Worm (Caenorhabditis elegans) whole organism, L1 larva: Measurements from ENCODE around the gene nucl-1.

Source experiments
- C04F5.9 ChIP-seq: sonication (generic microtip); optimal IDR thresholded peaks from 2 replicates; lab custom pipeline; 2016; ENCODE audit warnings: missing genetic modification characterization, missing compliant biosample characterization
- C34B4.2 ChIP-seq: sonication (generic microtip); optimal IDR thresholded peaks from 2 replicates; lab custom pipeline; 2017; ENCODE audit warnings: mild to moderate bottlenecking, missing genetic modification characterization, missing compliant biosample characterization
- F16B12.6 ChIP-seq: fragments of 150-350 bp; optimal IDR thresholded peaks from 2 replicates; lab custom pipeline; 2014; ENCODE audit warnings: missing biosample characterization, missing genetic modification characterization
- aha-1 ChIP-seq: fragments of 150-350 bp; optimal IDR thresholded peaks from 2 replicates; lab custom pipeline; 2014; ENCODE audit warnings: missing biosample characterization, missing genetic modification characterization
- ama-1 ChIP-seq: fragments of 150-350 bp; optimal IDR thresholded peaks from 2 replicates; lab custom pipeline; 2014
- blmp-1 ChIP-seq: fragments of 150-350 bp; optimal IDR thresholded peaks from 2 replicates; lab custom pipeline; 2014; ENCODE audit warnings: missing biosample characterization, missing genetic modification characterization
- ceh-88 ChIP-seq: fragments of 200-800 bp; sonication (Bioruptor generic); IDR thresholded peaks from 2 replicates; pipeline ENCODE4 v1.3.6; 2022; ENCODE audit warnings: missing genetic modification characterization, missing compliant biosample characterization
- ceh-90 ChIP-seq: sonication (generic microtip); optimal IDR thresholded peaks from 2 replicates; lab custom pipeline; 2016; ENCODE audit warnings: missing genetic modification characterization, missing compliant biosample characterization
- ces-1 ChIP-seq: fragments of 150-350 bp; optimal IDR thresholded peaks from 2 replicates; lab custom pipeline; 2014; ENCODE audit warnings: missing biosample characterization, missing genetic modification reagents, missing genetic modification characterization
- dsc-1 ChIP-seq: sonication (generic microtip); optimal IDR thresholded peaks from 2 replicates; lab custom pipeline; 2016; ENCODE audit warnings: mild to moderate bottlenecking, missing genetic modification characterization, missing compliant biosample characterization
- efl-3 ChIP-seq: fragments of 200-800 bp; sonication (Bioruptor generic); optimal IDR thresholded peaks from 2 replicates; lab custom pipeline; 2018; ENCODE audit warnings: mild to moderate bottlenecking, missing genetic modification characterization, missing compliant biosample characterization
- egl-13 ChIP-seq: sonication (generic microtip); optimal IDR thresholded peaks from 2 replicates; lab custom pipeline; 2016; ENCODE audit warnings: missing genotype, missing genetic modification reagents, missing genetic modification characterization, missing compliant biosample characterization
- elt-2 ChIP-seq: sonication (generic microtip); optimal IDR thresholded peaks from 2 replicates; lab custom pipeline; 2016; ENCODE audit warnings: missing genetic modification characterization, mild to moderate bottlenecking, inconsistent platforms, missing compliant biosample characterization, missing genetic modification reagents
- ets-5 ChIP-seq: fragments of 200-800 bp; sonication (Bioruptor generic); IDR thresholded peaks from 2 replicates; pipeline ENCODE4 v1.3.6; 2022; ENCODE audit warnings: missing genetic modification characterization, missing compliant biosample characterization
- fkh-10 ChIP-seq: sonication (generic microtip); optimal IDR thresholded peaks from 2 replicates; lab custom pipeline; 2017; ENCODE audit warnings: missing biosample characterization, missing genetic modification reagents, missing genetic modification characterization
- fkh-4 ChIP-seq: sonication (generic microtip); optimal IDR thresholded peaks from 2 replicates; lab custom pipeline; 2016; ENCODE audit warnings: missing compliant biosample characterization, missing genetic modification characterization, borderline replicate concordance
- fkh-8 ChIP-seq: sonication (generic microtip); optimal IDR thresholded peaks from 2 replicates; lab custom pipeline; 2016; ENCODE audit warnings: mild to moderate bottlenecking, missing genetic modification characterization, missing compliant biosample characterization
- fos-1 ChIP-seq: fragments of 150-350 bp; optimal IDR thresholded peaks from 2 replicates; lab custom pipeline; 2014; ENCODE audit warnings: missing biosample characterization, missing genetic modification characterization
- grh-1 ChIP-seq: fragments of 200-800 bp; sonication (Bioruptor generic); IDR thresholded peaks from 2 replicates; pipeline ENCODE4 v1.3.6; 2022; ENCODE audit warnings: missing genetic modification reagents, missing genetic modification characterization, missing compliant biosample characterization
- hpl-2 ChIP-seq: fragments of 150-350 bp; optimal IDR thresholded peaks from 2 replicates; lab custom pipeline; 2014; ENCODE audit warnings: missing biosample characterization, missing genetic modification reagents, missing genetic modification characterization
- irx-1 ChIP-seq: sonication (generic microtip); optimal IDR thresholded peaks from 2 replicates; lab custom pipeline; 2016; ENCODE audit warnings: missing genetic modification characterization, missing compliant biosample characterization
- isw-1 ChIP-seq: fragments of 200-800 bp; sonication (Bioruptor generic); IDR thresholded peaks from 2 replicates; pipeline ENCODE4 v1.3.6; 2022; ENCODE audit warnings: missing genetic modification characterization, missing compliant biosample characterization
- lin-13 ChIP-seq: fragments of 150-350 bp; optimal IDR thresholded peaks from 2 replicates; lab custom pipeline; 2014; ENCODE audit warnings: missing biosample characterization, missing genetic modification reagents, missing genetic modification characterization
- lin-14 ChIP-seq: fragments of 200-800 bp; sonication (Bioruptor generic); optimal IDR thresholded peaks from 2 replicates; lab custom pipeline; 2018; ENCODE audit warnings: mild to moderate bottlenecking, missing genetic modification characterization, moderate library complexity, missing compliant biosample characterization
- lsy-2 ChIP-seq, 2 experiments: fragments of 150-350 bp; optimal IDR thresholded peaks; 2 replicates each; lab custom pipeline; 2014; ENCODE audit warnings: missing biosample characterization in 2 of 2, missing genetic modification characterization in 2 of 2
- mab-9 ChIP-seq: fragments of 200-800 bp; sonication (Bioruptor generic); IDR thresholded peaks from 2 replicates; pipeline ENCODE4 v1.3.6; 2022; ENCODE audit warnings: missing genetic modification reagents, missing genetic modification characterization, missing compliant biosample characterization
- mdl-1 ChIP-seq, 2 experiments: fragments of 150-350 bp; optimal IDR thresholded peaks; 2 replicates each; lab custom pipeline; 2014 to 2017; ENCODE audit warnings: missing biosample characterization in 2 of 2, missing genetic modification characterization in 2 of 2, inconsistent platforms in 1 of 2
- mef-2 ChIP-seq: fragments of 150-350 bp; optimal IDR thresholded peaks from 2 replicates; lab custom pipeline; 2014; ENCODE audit warnings: missing biosample characterization, missing genetic modification characterization
- mep-1 ChIP-seq: fragments of 150-350 bp; optimal IDR thresholded peaks from 2 replicates; lab custom pipeline; 2014; ENCODE audit warnings: missing biosample characterization, missing genetic modification characterization
- nhr-11 ChIP-seq: fragments of 150-350 bp; optimal IDR thresholded peaks from 2 replicates; lab custom pipeline; 2014; ENCODE audit warnings: missing biosample characterization, missing genetic modification characterization
- nhr-19 ChIP-seq: fragments of 200-800 bp; sonication (Bioruptor generic); conservative IDR thresholded peaks from 2 replicates; pipeline ENCODE4 v1.3.6; 2022; ENCODE audit warnings: missing genetic modification characterization, missing compliant biosample characterization
- nhr-28 ChIP-seq: fragments of 150-350 bp; optimal IDR thresholded peaks from 2 replicates; lab custom pipeline; 2014; ENCODE audit warnings: missing biosample characterization, missing genetic modification characterization
- nhr-76 ChIP-seq: sonication (generic microtip); optimal IDR thresholded peaks from 2 replicates; lab custom pipeline; 2017; ENCODE audit warnings: missing biosample characterization, missing genetic modification characterization
- nhr-84 ChIP-seq: sonication (generic microtip); optimal IDR thresholded peaks from 2 replicates; lab custom pipeline; 2017; ENCODE audit warnings: missing biosample characterization, missing genetic modification characterization
- nhr-85 ChIP-seq: sonication (generic microtip); peaks from one replicate; lab custom pipeline; 2016; ENCODE audit warnings: missing genetic modification characterization, inconsistent platforms, missing compliant biosample characterization
- rnt-1 ChIP-seq: sonication (generic microtip); optimal IDR thresholded peaks from 2 replicates; lab custom pipeline; 2016; ENCODE audit warnings: mild to moderate bottlenecking, missing genetic modification characterization, moderate library complexity, missing compliant biosample characterization
- snpc-4 ChIP-seq: fragments of 150-350 bp; optimal IDR thresholded peaks from 2 replicates; lab custom pipeline; 2014; ENCODE audit warnings: missing biosample characterization, missing genetic modification characterization
- sox-4 ChIP-seq: sonication (generic microtip); optimal IDR thresholded peaks from 2 replicates; lab custom pipeline; 2016; ENCODE audit warnings: missing genetic modification characterization, missing compliant biosample characterization
- sptf-1 ChIP-seq: fragments of 150-350 bp; optimal IDR thresholded peaks from 2 replicates; lab custom pipeline; 2014; ENCODE audit warnings: missing biosample characterization, missing genetic modification characterization
- sup-37 ChIP-seq: fragments of 200-800 bp; sonication (Bioruptor generic); optimal IDR thresholded peaks from 2 replicates; lab custom pipeline; 2018; ENCODE audit warnings: mild to moderate bottlenecking, missing genetic modification characterization, missing compliant biosample characterization
- swsn-7 ChIP-seq: sonication (generic microtip); optimal IDR thresholded peaks from 2 replicates; lab custom pipeline; 2016; ENCODE audit warnings: missing genetic modification characterization, missing compliant biosample characterization
- tbx-2 ChIP-seq: sonication (generic microtip); optimal IDR thresholded peaks from 2 replicates; lab custom pipeline; 2016; ENCODE audit warnings: missing genetic modification characterization, missing compliant biosample characterization
- tlp-1 ChIP-seq: fragments of 150-350 bp; optimal IDR thresholded peaks from 2 replicates; lab custom pipeline; 2014; ENCODE audit warnings: missing biosample characterization, missing genetic modification characterization
- unc-62 ChIP-seq: fragments of 150-350 bp; optimal IDR thresholded peaks from 2 replicates; lab custom pipeline; 2014; ENCODE audit warnings: missing biosample characterization, missing genetic modification reagents, missing genetic modification characterization
- unc-98 ChIP-seq: fragments of 200-800 bp; sonication (Bioruptor generic); IDR thresholded peaks from 2 replicates; pipeline ENCODE4 v1.3.6; 2022; ENCODE audit warnings: missing genetic modification characterization, missing compliant biosample characterization
- vab-15 ChIP-seq: sonication (generic microtip); optimal IDR thresholded peaks from 2 replicates; lab custom pipeline; 2017; ENCODE audit warnings: missing genotype, mild to moderate bottlenecking, missing genetic modification characterization, missing compliant biosample characterization
- xbp-1 ChIP-seq: sonication (generic microtip); optimal IDR thresholded peaks from 2 replicates; lab custom pipeline; 2016; ENCODE audit warnings: missing genetic modification characterization, missing compliant biosample characterization
- zag-1 ChIP-seq: fragments of 150-350 bp; optimal IDR thresholded peaks from 2 replicates; lab custom pipeline; 2014; ENCODE audit warnings: missing biosample characterization, missing genetic modification characterization
- zip-4 ChIP-seq: fragments of 200-800 bp; sonication (Bioruptor generic); optimal IDR thresholded peaks from 2 replicates; lab custom pipeline; 2018; ENCODE audit warnings: mild to moderate bottlenecking, missing genetic modification characterization, moderate library complexity, missing compliant biosample characterization
- ztf-11 ChIP-seq, 2 experiments: sonication (generic microtip); optimal IDR thresholded peaks; 2 replicates each; lab custom pipeline; 2016 to 2017; ENCODE audit warnings: missing genetic modification characterization in 2 of 2, missing biosample characterization in 1 of 2, missing compliant biosample characterization in 1 of 2
- ztf-4 ChIP-seq: fragments of 150-350 bp; optimal IDR thresholded peaks from 2 replicates; lab custom pipeline; 2014; ENCODE audit warnings: missing biosample characterization, missing genetic modification characterization

nucl-1 gene

ce11 chrIV:8255221-8255620, 34.1 kb downstream of the nucl-1 start:
- TF ChIP-seq elt-2 (tag; lab: Kevin White, UChicago) (peak; percentile 33), zip-4 (GFP tag; lab: Kevin White, UChicago) (no peak)

DNA sequence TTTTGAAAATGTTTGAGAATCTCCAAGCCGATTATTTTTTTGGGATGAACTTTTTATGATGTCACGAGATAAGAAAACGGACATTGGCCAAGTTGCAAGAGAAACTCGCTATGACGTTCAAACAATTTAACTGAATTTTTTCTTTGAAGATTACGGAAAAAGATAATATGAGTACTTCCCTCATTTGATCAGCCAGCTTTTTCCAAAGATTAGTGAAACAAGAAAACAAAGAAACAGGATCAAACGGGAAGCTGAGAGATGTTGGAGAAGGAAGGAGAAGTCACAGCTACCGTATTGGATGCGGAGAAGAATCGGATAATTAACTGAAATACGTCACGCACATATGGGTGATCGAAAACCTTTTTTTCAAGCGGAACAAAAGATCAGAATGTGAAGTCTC, 35.1 kb downstream of the nucl-1 start:
- TF ChIP-seq C34B4.2 (tag; lab: Kevin White, UChicago) (no peak), xbp-1 (no peak)
- TF ChIP-seq, all 84 proteins: peak for 0

DNA sequence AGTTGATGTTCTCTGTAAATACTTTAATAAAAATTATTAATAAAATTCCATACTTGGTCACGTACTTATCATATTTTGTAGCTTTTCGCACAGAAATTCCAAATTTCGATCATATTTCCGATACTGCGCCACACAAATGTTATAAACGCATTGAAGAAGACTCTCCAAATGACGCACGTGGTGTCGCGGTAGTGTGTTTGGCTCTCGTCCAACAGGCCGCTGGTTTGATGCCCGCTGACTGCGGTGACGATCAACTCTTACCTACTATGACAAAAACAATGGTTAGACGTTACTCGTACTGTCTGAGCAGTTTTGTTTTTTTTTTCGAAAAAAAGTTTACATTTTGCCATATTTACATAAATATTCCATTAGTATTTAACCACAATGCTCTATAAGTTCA, 36.5 kb downstream of the nucl-1 start:
- TF ChIP-seq irx-1 (tag; lab: Kevin White, UChicago), result peak; percentile 61
- TF ChIP-seq mef-2 (tag; lab: Kevin White, UChicago), result no peak
- TF ChIP-seq mdl-1 (tag; optimal IDR thresholded peaks at IDR 0.05; lab: Kevin White, UChicago), result peak in 1 of 2 experiments; percentile 91
- TF ChIP-seq isw-1 (GFP tag; lab: Robert Waterston, UW), result peak; percentile 21
- no peak for TF ChIP-seq unc-98 (GFP tag; lab: Robert Waterston, UW)
- TF ChIP-seq egl-13, result peak; percentile 30
- peak; percentile 48 to 72 for TF ChIP-seq lsy-2 (tag; optimal IDR thresholded peaks at IDR 0.05; lab: Kevin White, UChicago)
- no peak for TF ChIP-seq nhr-76 (tag; lab: Kevin White, UChicago)
- no peak for TF ChIP-seq ceh-90 (tag; lab: Kevin White, UChicago)
- peak; percentile 81 for TF ChIP-seq rnt-1
- peak; percentile 35 for TF ChIP-seq elt-2 (tag; lab: Kevin White, UChicago)
- peak; percentile 22 for TF ChIP-seq sox-4
- TF ChIP-seq blmp-1, result peak; percentile 17
- peak; percentile 30 for TF ChIP-seq lin-13
- no peak for TF ChIP-seq fos-1
- TF ChIP-seq nhr-85 (tag; lab: Kevin White, UChicago), result peak; percentile 69
- TF ChIP-seq nhr-84, result no peak
- peak; percentile 80 for TF ChIP-seq mep-1
- peak; percentile 34 for TF ChIP-seq snpc-4 (tag; lab: Kevin White, UChicago)
- no peak for TF ChIP-seq vab-15 (tag; lab: Kevin White, UChicago)
- peak; percentile 68 for TF ChIP-seq dsc-1 (tag; lab: Kevin White, UChicago)
- no peak for TF ChIP-seq aha-1
- no peak for TF ChIP-seq F16B12.6 (tag; lab: Kevin White, UChicago)
- no peak for TF ChIP-seq tlp-1 (tag; lab: Kevin White, UChicago)
- TF ChIP-seq nhr-28 (tag; lab: Kevin White, UChicago), result no peak
- TF ChIP-seq efl-3, result no peak
- peak; percentile 65 for TF ChIP-seq fkh-8
- TF ChIP-seq fkh-10 (GFP tag; lab: Kevin White, UChicago), result peak; percentile 38
- TF ChIP-seq ztf-4 (tag; lab: Kevin White, UChicago), result no peak
- TF ChIP-seq ama-1 (lab: Kevin White, UChicago), result no peak
- peak in 1 of 2 experiments; percentile 39 for TF ChIP-seq ztf-11 (tag; optimal IDR thresholded peaks at IDR 0.05; lab: Kevin White, UChicago)
- no peak for TF ChIP-seq unc-62 (GFP tag; lab: Kevin White, UChicago)
- TF ChIP-seq zag-1 (tag; lab: Kevin White, UChicago), result no peak
- TF ChIP-seq swsn-7 (tag; lab: Kevin White, UChicago), result peak; percentile 74
- no peak for TF ChIP-seq nhr-11 (tag; lab: Kevin White, UChicago)
- no peak for TF ChIP-seq ets-5 (GFP tag; lab: Robert Waterston, UW)
- no peak for TF ChIP-seq C04F5.9 (tag; lab: Kevin White, UChicago)
- TF ChIP-seq sup-37, result no peak
- TF ChIP-seq fkh-4 (tag; lab: Kevin White, UChicago), result no peak
- no peak for TF ChIP-seq ces-1
- no peak for TF ChIP-seq hpl-2 (GFP tag; lab: Kevin White, UChicago)
- no peak for TF ChIP-seq mab-9 (GFP tag; lab: Robert Waterston, UW)
- no peak for TF ChIP-seq sptf-1 (tag; lab: Kevin White, UChicago)
- TF ChIP-seq zip-4 (GFP tag; lab: Kevin White, UChicago), result no peak
- TF ChIP-seq lin-14, result peak; percentile 60
- peak; percentile 62 for TF ChIP-seq tbx-2 (tag; lab: Kevin White, UChicago)
- no peak for TF ChIP-seq grh-1 (GFP tag; lab: Robert Waterston, UW)
- no peak for TF ChIP-seq ceh-88 (GFP tag; lab: Robert Waterston, UW)
- no peak for TF ChIP-seq C34B4.2 (tag; lab: Kevin White, UChicago)
- peak; percentile 38; the same call in 1 of the 2 replicates for TF ChIP-seq nhr-19
